Fruit fly (Drosophila melanogaster): ENCODE data around the gene CG31776.

DNA sequence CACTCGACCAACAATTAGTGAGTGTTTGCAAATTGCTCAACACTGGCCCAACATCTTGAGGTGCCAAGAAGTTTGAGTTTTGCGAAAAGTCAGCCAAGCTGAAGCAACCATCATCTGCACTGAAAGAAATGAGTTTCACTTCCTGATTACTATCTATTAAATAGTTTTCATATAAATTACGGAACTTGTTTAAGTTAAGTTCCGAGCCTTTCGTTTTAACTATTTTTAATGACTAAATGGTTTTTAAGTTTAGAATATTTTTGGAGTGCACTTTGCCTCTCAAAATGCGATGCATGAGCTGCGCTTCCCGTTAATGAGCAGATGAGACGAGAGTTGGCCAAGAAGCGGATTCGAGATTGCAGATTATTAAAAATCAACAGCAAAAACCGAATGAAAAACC lies 28.3 kb upstream of the CG31776 start:
- TF ChIP-seq psq (optimal IDR thresholded peaks at IDR 0.05) (no peak), CG8478 (optimal IDR thresholded peaks at IDR 0.05) (no peak), EcR (GFP tag; optimal IDR thresholded peaks at IDR 0.05) (no peak), Dll (optimal IDR thresholded peaks at IDR 0.05) (no peak), pan (optimal IDR thresholded peaks at IDR 0.05) (no peak)

Data from whole organism.